Worm (Caenorhabditis elegans): ENCODE data around the gene rho-1.
"Not testable (repeated sequence)": the region's sequence is repeated elsewhere in the genome, so short reads cannot be mapped to it uniquely, and the experiment has no call there.

The rho-1 gene

DNA sequence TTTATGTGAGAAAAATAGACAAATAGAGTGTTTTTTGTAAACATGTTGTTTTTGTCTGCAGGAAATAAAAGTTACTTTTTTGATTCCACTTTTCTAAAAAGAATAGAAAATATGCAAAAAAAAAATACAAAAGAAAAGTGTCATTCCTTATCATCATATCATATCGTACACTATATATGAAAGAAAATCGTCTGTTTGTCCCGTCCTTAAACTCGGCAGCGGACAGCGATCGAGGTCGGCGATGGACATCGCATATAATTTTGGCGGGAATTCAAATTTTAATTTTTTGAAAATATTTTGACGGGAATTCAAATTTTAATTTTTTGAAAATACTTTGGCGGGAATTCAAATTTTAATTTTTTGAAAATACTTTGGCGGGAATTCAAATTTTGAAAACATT, 17.3 kb downstream of the rho-1 start:
- TF ChIP-seq snpc-1.2 (GFP tag; IDR thresholded peaks at IDR 0.05) (peak; percentile 75), madf-9 (GFP tag; conservative IDR thresholded peaks at IDR 0.05) (no peak)

DNA sequence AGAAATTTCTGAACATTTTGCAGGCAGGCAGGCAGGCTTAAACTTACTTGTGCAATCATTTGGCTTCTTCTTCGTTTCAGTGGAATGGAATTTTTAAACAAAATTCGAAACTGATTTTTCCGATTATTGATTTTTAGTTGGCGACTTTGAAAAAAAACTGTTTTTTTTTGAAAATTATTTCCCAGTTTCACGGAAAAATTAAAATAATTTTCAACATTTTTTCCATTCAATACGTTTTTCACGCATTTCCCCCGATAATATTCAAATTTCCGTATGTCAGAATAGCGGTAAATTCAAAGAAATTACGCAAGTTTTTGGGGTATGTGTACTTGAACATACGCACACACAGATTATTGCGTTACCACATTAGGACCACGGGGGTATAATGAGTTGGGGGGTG, 17.9 kb downstream of the rho-1 start, which contains the start of gene VY10G11R.1:
VY10G11R.1 (minus strand) TSS at position 101 of the 400 bp plus-strand sequence.
- not testable (repeated sequence) for TF ChIP-seq daf-8 (GFP tag; IDR thresholded peaks at IDR 0.05); nhr-102 (tag; optimal IDR thresholded peaks at IDR 0.05); nhr-6 (tag; optimal IDR thresholded peaks at IDR 0.05)

DNA sequence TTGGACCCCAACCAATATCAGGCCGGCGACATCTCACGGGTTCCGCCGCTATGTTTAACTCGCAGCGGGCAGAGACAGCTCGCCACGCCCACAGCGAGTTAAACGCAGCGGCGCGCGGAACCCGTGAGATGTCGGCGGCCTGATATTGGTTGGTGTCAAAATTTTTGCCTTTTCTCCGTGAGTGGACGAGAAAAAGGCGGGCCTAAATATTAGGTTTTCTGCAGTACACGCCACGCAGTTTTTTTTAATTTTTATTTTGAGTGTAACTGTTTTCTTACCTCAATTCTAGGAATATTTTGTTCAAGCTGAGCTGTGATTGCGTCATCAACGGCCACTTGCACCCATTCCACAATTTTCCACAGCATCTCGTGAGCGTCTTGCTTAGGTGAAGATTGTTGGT, 24.9 kb downstream of the rho-1 start:
- TF ChIP-seq snpc-1.2 (GFP tag; IDR thresholded peaks at IDR 0.05) = peak; percentile 90

DNA sequence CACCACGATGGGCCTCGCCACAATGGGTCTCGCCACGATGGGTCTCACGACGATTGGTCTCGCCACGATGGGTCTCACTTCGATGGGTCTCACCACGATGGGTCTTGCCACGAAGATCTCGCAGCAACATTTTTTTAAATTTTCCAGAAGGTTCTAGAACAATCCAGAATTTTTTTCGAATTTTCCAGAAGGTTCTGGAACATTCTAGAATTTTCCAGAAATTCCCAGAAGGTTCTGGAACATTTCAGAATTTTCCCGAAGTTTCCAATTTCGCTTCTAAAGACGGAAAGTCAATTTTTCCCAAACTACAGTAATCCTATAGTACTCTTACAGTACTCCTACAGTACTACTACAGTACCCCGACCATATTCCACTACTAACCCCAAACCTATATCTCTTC, 29.9 kb downstream of the rho-1 start:
- TF ChIP-seq snpc-1.2 (GFP tag; IDR thresholded peaks at IDR 0.05) = 0 out of 2 replicates have a peak, but pooled peaks have one; percentile 11

DNA sequence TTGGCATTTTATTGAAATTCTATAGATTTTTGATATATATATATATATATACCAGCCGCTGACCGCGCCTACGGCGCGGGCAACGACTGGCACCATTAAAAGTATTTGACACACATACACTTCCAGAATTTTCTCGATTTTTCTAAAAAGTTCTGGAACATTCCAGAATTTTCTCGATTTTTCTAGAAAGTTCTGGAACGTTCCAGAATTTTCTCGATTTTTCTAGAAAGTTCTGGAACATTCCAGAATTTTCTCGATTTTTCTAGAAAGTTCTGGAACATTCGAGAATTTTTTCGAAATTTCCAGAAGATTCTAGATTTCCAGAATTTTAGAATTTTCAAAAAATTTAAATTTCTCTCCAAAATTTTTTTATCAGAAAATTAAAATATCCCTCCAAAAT, 30.5 kb downstream of the rho-1 start:
- TF ChIP-seq mdt-29 (GFP tag; IDR thresholded peaks at IDR 0.05) (peak; percentile 97), arid-1 (GFP tag; conservative IDR thresholded peaks at IDR 0.05) (peak; percentile 94), pha-4 (GFP tag; IDR thresholded peaks at IDR 0.05) (peak; percentile 90; the same call in 1 of the 2 replicates), lin-38 (GFP tag; IDR thresholded peaks at IDR 0.05) (peak; percentile 77), snpc-1.2 (GFP tag; IDR thresholded peaks at IDR 0.05) (peak; percentile 94), zfp-3 (GFP tag; conservative IDR thresholded peaks at IDR 0.05) (peak; percentile 74; the same call in 1 of the 2 replicates)
- not testable (repeated sequence) for TF ChIP-seq pha-4 (tag; optimal IDR thresholded peaks at IDR 0.05)

DNA sequence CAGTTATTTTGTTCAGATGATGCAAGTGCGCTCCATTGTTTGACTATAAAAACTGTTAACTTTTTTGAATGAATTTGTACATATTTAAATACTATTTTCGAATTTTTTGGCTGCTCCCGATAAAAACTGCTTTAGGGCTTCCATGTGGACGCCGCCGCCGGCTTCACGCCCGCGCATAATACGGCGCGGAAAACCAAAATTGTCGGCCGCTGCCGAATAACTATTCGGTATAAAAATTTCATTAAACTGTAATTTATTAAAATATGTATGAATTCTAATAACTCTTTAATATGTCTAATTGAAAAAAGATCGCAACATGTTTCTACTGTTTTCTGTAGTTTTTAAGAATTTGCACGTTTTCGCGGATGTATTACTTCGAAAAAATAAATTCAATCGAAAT, 42.2 kb downstream of the rho-1 start:
- no peak for TF ChIP-seq zip-2 (tag; optimal IDR thresholded peaks at IDR 0.05)
- TF ChIP-seq snpc-1.2 (GFP tag; IDR thresholded peaks at IDR 0.05) = peak; percentile 56; the same call in 1 of the 2 replicates

DNA sequence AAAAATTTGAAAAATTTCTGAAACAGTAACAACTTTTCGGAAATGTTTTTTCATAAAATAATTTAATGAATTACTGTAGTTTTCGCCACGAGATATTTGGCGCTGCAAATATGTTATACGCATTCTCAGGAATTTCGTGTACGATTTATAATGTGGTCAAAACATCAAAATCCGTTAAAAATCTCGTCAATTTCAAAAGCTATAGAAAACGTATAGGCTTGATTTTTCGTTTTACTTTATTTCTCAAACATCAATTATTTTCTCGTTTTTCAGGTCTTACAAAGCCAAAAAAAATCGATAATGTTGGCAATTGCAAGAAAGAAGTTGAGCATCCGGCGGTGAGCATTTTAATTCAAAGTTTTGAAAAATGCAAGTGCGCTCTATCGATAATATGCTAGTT, 45.9 kb downstream of the rho-1 start, which contains the start of gene dlc-4:
dlc-4 (plus strand) TSS at position 301 of the 400 bp plus-strand sequence.
- TF ChIP-seq dve-1 (tag; optimal IDR thresholded peaks at IDR 0.05; ENCODE audit: insufficient read depth) (no peak), ces-1 (GFP tag; optimal IDR thresholded peaks at IDR 0.05) (no peak), mxl-3 (GFP tag; optimal IDR thresholded peaks at IDR 0.05) (no peak), skn-1 (tag; optimal IDR thresholded peaks at IDR 0.05) (no peak), egl-27 (tag; optimal IDR thresholded peaks at IDR 0.05) (no peak), daf-12 (tag; optimal IDR thresholded peaks at IDR 0.05) (no peak), ceh-32 (tag; optimal IDR thresholded peaks at IDR 0.05; ENCODE audit: poor library complexity) (no peak), nhr-11 (tag; optimal IDR thresholded peaks at IDR 0.05) (no peak), unc-130 (GFP tag; optimal IDR thresholded peaks at IDR 0.05) (no peak)

DNA sequence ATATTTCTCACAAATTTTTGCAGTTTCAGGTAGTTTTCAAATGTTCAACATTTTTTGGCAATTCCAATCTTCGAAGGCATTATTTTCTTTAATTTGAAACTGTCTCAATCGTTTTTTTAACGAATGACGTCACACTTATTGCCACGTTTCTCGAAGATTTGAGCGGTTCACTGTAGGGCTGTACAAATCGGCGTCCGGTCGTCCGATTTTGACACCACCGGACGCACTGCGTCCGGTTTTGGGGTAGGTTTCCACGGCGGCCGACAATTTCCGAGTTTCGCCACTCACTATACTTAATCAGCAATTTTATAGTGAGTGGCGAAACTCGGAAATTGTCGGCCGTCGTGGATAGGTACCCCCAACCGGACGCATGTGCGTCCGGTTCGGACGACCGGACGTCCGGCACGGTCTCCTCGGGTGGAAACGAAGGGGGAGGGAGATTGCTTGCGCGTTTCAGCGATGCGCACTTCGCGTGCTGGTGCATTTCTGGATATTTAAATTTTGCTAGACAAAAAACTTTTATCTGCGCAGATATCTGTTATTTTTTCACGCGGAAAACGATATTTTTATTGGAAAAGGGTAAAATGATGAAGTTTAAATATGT, 48.3 kb downstream of the rho-1 start:
- 0 out of 2 replicates have a peak, but pooled peaks have one; percentile 35 for TF ChIP-seq lin-38 (GFP tag; IDR thresholded peaks at IDR 0.05)
- TF ChIP-seq snpc-1.2 (GFP tag; IDR thresholded peaks at IDR 0.05) = peak; percentile 95

Data from whole organism, L4 larva.